Fruit fly (Drosophila melanogaster) whole organism, adult: Measurements from ENCODE around the gene Rab23.

Source experiments
- CG11617 ChIP-seq: fragments of 200-800 bp; sonication (Bioruptor generic); optimal IDR thresholded peaks from 2 replicates; lab custom pipeline; 2017; ENCODE audit warnings: mild to moderate bottlenecking, missing biosample characterization, missing genetic modification reagents, missing genetic modification characterization
- CG12768 ChIP-seq: fragments of 200-800 bp; sonication (Bioruptor generic); optimal IDR thresholded peaks from 2 replicates; lab custom pipeline; 2017; ENCODE audit warnings: missing biosample characterization, missing genetic modification characterization, mild to moderate bottlenecking, moderate library complexity, missing genetic modification reagents
- CG5204 ChIP-seq: fragments of 200-800 bp; sonication (Bioruptor generic); optimal IDR thresholded peaks from 2 replicates; lab custom pipeline; 2016; ENCODE audit warnings: missing biosample characterization, missing genetic modification characterization
- CG7045 ChIP-seq: fragments of 200-800 bp; sonication (Bioruptor generic); optimal IDR thresholded peaks from 2 replicates; lab custom pipeline; 2017; ENCODE audit warnings: missing biosample characterization, mild to moderate bottlenecking, missing genetic modification characterization
- Clk ChIP-seq: fragments of 200-800 bp; sonication (Bioruptor generic); optimal IDR thresholded peaks from 2 replicates; lab custom pipeline; 2017; ENCODE audit warnings: missing biosample characterization, missing genetic modification characterization
- Crg-1 ChIP-seq: fragments of 200-800 bp; sonication (Bioruptor generic); optimal IDR thresholded peaks from 2 replicates; lab custom pipeline; 2016; ENCODE audit warnings: missing biosample characterization, missing genetic modification characterization
- cic ChIP-seq: fragments of 200-800 bp; sonication (Bioruptor generic); optimal IDR thresholded peaks from 2 replicates; lab custom pipeline; 2017; ENCODE audit warnings: missing biosample characterization, mild to moderate bottlenecking, missing genetic modification characterization, moderate library complexity
- kay ChIP-seq: fragments of 200-800 bp; sonication (Bioruptor generic); peaks from one replicate; lab custom pipeline; 2016; ENCODE audit warnings: missing biosample characterization, missing genetic modification characterization, borderline replicate concordance
- pad ChIP-seq: fragments of 200-800 bp; sonication (Bioruptor generic); optimal IDR thresholded peaks from 3 replicates; lab custom pipeline; 2017; ENCODE audit warnings: missing biosample characterization, missing genetic modification characterization, mild to moderate bottlenecking, moderate library complexity, missing genetic modification reagents
- tj ChIP-seq: fragments of 200-800 bp; sonication (Bioruptor generic); optimal IDR thresholded peaks from 3 replicates; lab custom pipeline; 2017; ENCODE audit warnings: missing biosample characterization, mild to moderate bottlenecking, missing genetic modification characterization, moderate library complexity
- toe ChIP-seq: fragments of 200-800 bp; sonication (Bioruptor generic); optimal IDR thresholded peaks from 2 replicates; lab custom pipeline; 2016; ENCODE audit warnings: missing biosample characterization, missing genetic modification characterization

DNA sequence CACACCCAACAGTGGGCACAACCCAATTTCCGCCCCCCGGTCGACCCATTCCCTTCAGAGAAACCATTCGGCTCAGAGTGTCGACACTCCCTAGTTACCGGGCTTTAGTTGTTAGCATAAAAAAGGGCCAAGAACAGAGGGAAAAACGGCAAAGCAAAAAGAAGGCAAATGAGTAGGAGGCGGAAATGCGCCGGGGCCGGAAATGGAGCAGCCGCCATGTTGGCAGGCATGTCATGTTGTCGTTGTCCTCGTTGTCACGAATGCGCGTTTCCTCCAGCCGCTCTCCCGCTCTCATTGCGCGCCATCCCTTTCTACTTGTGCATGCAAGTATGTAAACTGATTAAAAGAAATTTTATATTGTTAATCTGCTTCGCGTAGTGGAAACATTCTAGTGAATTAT, 11.2 kb upstream of the Rab23 start:
- TF ChIP-seq tj (GFP tag; lab: Kevin White, UChicago) = no peak
- TF ChIP-seq CG5204 = no peak
- no peak for TF ChIP-seq CG11617 (GFP tag; lab: Kevin White, UChicago)
- no peak for TF ChIP-seq kay (GFP tag; lab: Kevin White, UChicago)
- no peak for TF ChIP-seq toe (GFP tag; lab: Kevin White, UChicago)
- no peak for TF ChIP-seq CG12768 (GFP tag; lab: Kevin White, UChicago)
- TF ChIP-seq Clk (GFP tag; lab: Kevin White, UChicago) = no peak
- TF ChIP-seq Crg-1 (GFP tag; lab: Kevin White, UChicago) = no peak
- no peak for TF ChIP-seq pad (GFP tag; lab: Kevin White, UChicago)
- peak; percentile 23 for TF ChIP-seq CG7045 (GFP tag; lab: Kevin White, UChicago)
- TF ChIP-seq cic (GFP tag; lab: Kevin White, UChicago) = no peak
